Worm (Caenorhabditis elegans) whole organism, L1 larva: ENCODE data around the gene F58E2.3.

Source experiments
- aly-2 ChIP-seq: fragments of 150-350 bp; optimal IDR thresholded peaks from 2 replicates; lab custom pipeline; 2014; ENCODE audit warnings: missing biosample characterization, missing genetic modification characterization
- pax-3 ChIP-seq: fragments of 200-800 bp; sonication (Bioruptor generic); optimal IDR thresholded peaks from 2 replicates; lab custom pipeline; 2018; ENCODE audit warnings: mild to moderate bottlenecking, missing genetic modification characterization, moderate library complexity, missing compliant biosample characterization
- snpc-4 ChIP-seq: fragments of 150-350 bp; optimal IDR thresholded peaks from 2 replicates; lab custom pipeline; 2014; ENCODE audit warnings: missing biosample characterization, missing genetic modification characterization
- tbx-2 ChIP-seq: sonication (generic microtip); optimal IDR thresholded peaks from 2 replicates; lab custom pipeline; 2016; ENCODE audit warnings: missing genetic modification characterization, missing compliant biosample characterization

DNA sequence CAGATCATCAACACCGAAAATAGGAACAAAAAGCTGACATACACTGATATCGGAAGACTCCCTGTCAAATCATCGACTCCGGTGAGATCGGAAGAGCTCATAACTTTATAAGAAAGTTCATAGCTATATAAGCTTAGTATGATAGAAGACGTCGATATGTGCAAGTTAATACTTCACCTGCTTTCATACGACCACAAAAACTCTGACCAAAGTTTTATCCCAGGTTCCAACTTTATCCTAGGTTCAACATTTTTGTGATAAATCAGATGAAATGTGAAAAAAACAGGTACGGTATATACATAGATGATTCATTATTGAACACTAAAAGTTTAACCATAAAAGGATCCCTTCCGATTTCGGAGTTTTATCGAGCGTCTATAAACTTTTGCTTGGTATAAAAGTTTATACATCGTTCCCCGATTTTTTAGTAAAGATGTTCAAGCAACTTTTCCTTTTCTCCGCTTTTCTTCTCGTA lies 11.7 kb downstream of the F58E2.3 start, which contains the start of the genes srz-70 and C09G12.5:
- TF ChIP-seq pax-3 (tag; lab: Kevin White, UChicago), result no peak
- TF ChIP-seq tbx-2 (tag; lab: Kevin White, UChicago), result no peak
- no peak for TF ChIP-seq aly-2 (tag; lab: Kevin White, UChicago)
- no peak for TF ChIP-seq snpc-4 (tag; lab: Kevin White, UChicago)
